Worm (Caenorhabditis elegans): ENCODE measurements around the gene K11H12.1.
A peak's percentile ranks its signal among the peaks of the same experiment; 100 is the strongest.

The K11H12.1 gene

ce11 chrIV:658497-659177 is 5.4 kb upstream of the K11H12.1 start:
- TF ChIP-seq unc-30 (tag; optimal IDR thresholded peaks at IDR 0.05), result no peak
- no peak for TF ChIP-seq unc-62 (GFP tag; optimal IDR thresholded peaks at IDR 0.05)
- TF ChIP-seq fkh-8 (tag; optimal IDR thresholded peaks at IDR 0.05), result peak; percentile 18
- TF ChIP-seq dsc-1 (tag; optimal IDR thresholded peaks at IDR 0.05), result no peak
- TF ChIP-seq lin-35 (GFP tag; optimal IDR thresholded peaks at IDR 0.05), result peak in 1 of 2 experiments; percentile 21
- peak; percentile 14 for TF ChIP-seq mep-1 (tag; optimal IDR thresholded peaks at IDR 0.05)
- no peak for TF ChIP-seq ceh-90 (tag; optimal IDR thresholded peaks at IDR 0.05)
- no peak for TF ChIP-seq ceh-8 (GFP tag; optimal IDR thresholded peaks at IDR 0.05)
- TF ChIP-seq lin-39 (tag; optimal IDR thresholded peaks at IDR 0.05), result no peak
- no peak for TF ChIP-seq nhr-85 (tag)
- no peak for TF ChIP-seq tbx-2 (tag; optimal IDR thresholded peaks at IDR 0.05)

ce11 chrIV:657932-658331 is 4.7 kb upstream of the K11H12.1 start:
- TF ChIP-seq ets-5 (GFP tag; IDR thresholded peaks at IDR 0.05), result no peak
- no peak for TF ChIP-seq fkh-4 (tag; optimal IDR thresholded peaks at IDR 0.05; ENCODE audit: borderline replicate concordance)
- TF ChIP-seq nhr-28 (tag; optimal IDR thresholded peaks at IDR 0.05), result no peak
- peak; percentile 63 for TF ChIP-seq zip-4 (GFP tag; optimal IDR thresholded peaks at IDR 0.05)
- no peak for TF ChIP-seq pax-3 (tag; optimal IDR thresholded peaks at IDR 0.05)
- TF ChIP-seq unc-98 (GFP tag; IDR thresholded peaks at IDR 0.05), result peak; percentile 54; the same call in 1 of the 2 replicates
- peak; percentile 45 to 56 (median 47) for TF ChIP-seq dpl-1 (GFP tag; optimal IDR thresholded peaks at IDR 0.05)
- TF ChIP-seq zag-1 (tag; optimal IDR thresholded peaks at IDR 0.05), result no peak
- no peak for TF ChIP-seq hlh-17 (GFP tag; optimal IDR thresholded peaks at IDR 0.05; ENCODE audit: borderline replicate concordance)
- TF ChIP-seq unc-62 (GFP tag; optimal IDR thresholded peaks at IDR 0.05), result no peak
- no peak for TF ChIP-seq hlh-4 (tag; optimal IDR thresholded peaks at IDR 0.05)
- TF ChIP-seq ceh-8 (GFP tag; optimal IDR thresholded peaks at IDR 0.05), result no peak
- TF ChIP-seq unc-86 (tag; optimal IDR thresholded peaks at IDR 0.05), result peak; percentile 51
- no peak for TF ChIP-seq elt-2 (tag; optimal IDR thresholded peaks at IDR 0.05)
- TF ChIP-seq ceh-90 (tag; optimal IDR thresholded peaks at IDR 0.05), result no peak
- no peak for TF ChIP-seq vab-15 (tag; optimal IDR thresholded peaks at IDR 0.05)
- peak; percentile 4 for TF ChIP-seq aly-2 (tag; optimal IDR thresholded peaks at IDR 0.05)
- no peak for TF ChIP-seq efl-3 (GFP tag; optimal IDR thresholded peaks at IDR 0.05)
- no peak for TF ChIP-seq pag-3 (tag; optimal IDR thresholded peaks at IDR 0.05; ENCODE audit: borderline replicate concordance, insufficient read depth)
- peak; percentile 56 to 77 (median 59) for TF ChIP-seq ceh-82 (tag; optimal IDR thresholded peaks at IDR 0.05)
- no peak for TF ChIP-seq egl-27 (tag; optimal IDR thresholded peaks at IDR 0.05)
- no peak for TF ChIP-seq tlp-1 (tag; optimal IDR thresholded peaks at IDR 0.05)
- peak; percentile 24 for TF ChIP-seq nhr-77 (tag; optimal IDR thresholded peaks at IDR 0.05)
- no peak for TF ChIP-seq nhr-84 (tag; optimal IDR thresholded peaks at IDR 0.05)
- TF ChIP-seq alr-1 (tag; optimal IDR thresholded peaks at IDR 0.05; ENCODE audit: borderline replicate concordance), result no peak
- no peak for TF ChIP-seq C34B4.2 (tag; optimal IDR thresholded peaks at IDR 0.05)
- TF ChIP-seq jun-1 (tag; optimal IDR thresholded peaks at IDR 0.05), result no peak
- no peak for TF ChIP-seq fkh-10 (GFP tag; optimal IDR thresholded peaks at IDR 0.05)
- no peak for TF ChIP-seq hpl-2 (GFP tag; optimal IDR thresholded peaks at IDR 0.05)
- TF ChIP-seq fos-1 (tag; optimal IDR thresholded peaks at IDR 0.05), result peak; percentile 69
- TF ChIP-seq ceh-88 (GFP tag; IDR thresholded peaks at IDR 0.05), result 0 out of 2 replicates have a peak, but pooled peaks have one; percentile 28
- TF ChIP-seq nhr-90 (tag; optimal IDR thresholded peaks at IDR 0.05; ENCODE audit: poor library complexity), result peak; percentile 89
- TF ChIP-seq xbp-1 (tag; optimal IDR thresholded peaks at IDR 0.05), result peak; percentile 75
- TF ChIP-seq nhr-12 (tag; optimal IDR thresholded peaks at IDR 0.05), result no peak
- peak; percentile 64 to 75 for TF ChIP-seq efl-1 (optimal IDR thresholded peaks at IDR 0.05)
- peak; percentile 55 to 97 for TF ChIP-seq efl-1 (GFP tag; optimal IDR thresholded peaks at IDR 0.05 in 1 of 2)
- TF ChIP-seq unc-130 (tag; optimal IDR thresholded peaks at IDR 0.05), result peak; percentile 27
- TF ChIP-seq C16A3.4 (tag; optimal IDR thresholded peaks at IDR 0.05), result peak; percentile 64
- TF ChIP-seq Y116A8C.19 (tag; optimal IDR thresholded peaks at IDR 0.05; ENCODE audit: borderline replicate concordance), result no peak
- TF ChIP-seq nhr-76 (tag; optimal IDR thresholded peaks at IDR 0.05), result no peak
- TF ChIP-seq nhr-85 (tag), result peak; percentile 80
- no peak for TF ChIP-seq aha-1 (tag; optimal IDR thresholded peaks at IDR 0.05)
- peak; percentile 88 for TF ChIP-seq dsc-1 (tag; optimal IDR thresholded peaks at IDR 0.05)
- peak; percentile 49 for TF ChIP-seq ztf-4 (tag; optimal IDR thresholded peaks at IDR 0.05)
